Fruit fly (Drosophila melanogaster): ENCODE measurements around the gene CG11379.

dm6 chrX:1171018-1171417 lies 8.9 kb upstream of the CG11379 start:
- TF ChIP-seq CG17806 (tag; optimal IDR thresholded peaks at IDR 0.05) (peak; percentile 17), CG34367 (tag; optimal IDR thresholded peaks at IDR 0.05) (no peak), CG12605 (GFP tag; IDR thresholded peaks at IDR 0.05) (no peak), CG15710 (tag; optimal IDR thresholded peaks at IDR 0.05) (peak; percentile 33), CG4496 (GFP tag; IDR thresholded peaks at IDR 0.05) (no peak), CG9948 (tag; optimal IDR thresholded peaks at IDR 0.05) (peak; percentile 32), EcR (GFP tag; optimal IDR thresholded peaks at IDR 0.05) (no peak)

Measured in whole organism, pupa.